In genomic region chrX:17667288-17667687, ce11 we compare ENCODE assay signal across 1 worm cellular context.
TF ChIP-seq lines count a peak whose summit lies in the region.

No protein-coding gene starts in this region.

TF ChIP-seq in whole organism, L2 larva, 48 proteins besides CTCF, POLR2A, EP300 and RAD21 (continued from another document):
- TF ChIP-seq nhr-10 (tag; optimal IDR thresholded peaks at IDR 0.05; lab: Kevin White, UChicago) (no peak), unc-55 (GFP tag; optimal IDR thresholded peaks at IDR 0.05; lab: Kevin White, UChicago) (no peak), peb-1 (tag; optimal IDR thresholded peaks at IDR 0.05; lab: Kevin White, UChicago) (no peak), mab-5 (tag; optimal IDR thresholded peaks at IDR 0.05; lab: Kevin White, UChicago) (no peak), nhr-129 (tag; optimal IDR thresholded peaks at IDR 0.05; lab: Kevin White, UChicago) (peak; percentile 57), nhr-21 (tag; optimal IDR thresholded peaks at IDR 0.05; lab: Kevin White, UChicago) (no peak), ztf-4 (tag; optimal IDR thresholded peaks at IDR 0.05; lab: Kevin White, UChicago) (no peak), mbf-1 (tag; optimal IDR thresholded peaks at IDR 0.05; lab: Kevin White, UChicago) (no peak), unc-62 (GFP tag; optimal IDR thresholded peaks at IDR 0.05; lab: Kevin White, UChicago) (no peak), gmeb-1 (tag; optimal IDR thresholded peaks at IDR 0.05; lab: Kevin White, UChicago) (no peak), C34F6.9 (tag; optimal IDR thresholded peaks at IDR 0.05; lab: Kevin White, UChicago) (peak; percentile 21), ZK546.5 (tag; optimal IDR thresholded peaks at IDR 0.05; lab: Kevin White, UChicago) (no peak), lin-13 (GFP tag; optimal IDR thresholded peaks at IDR 0.05; lab: Kevin White, UChicago) (no peak), sma-9 (GFP tag; optimal IDR thresholded peaks at IDR 0.05; lab: Kevin White, UChicago) (peak; percentile 37), sma-9 (tag; optimal IDR thresholded peaks at IDR 0.05; lab: Kevin White, UChicago) (no peak), alr-1 (tag; optimal IDR thresholded peaks at IDR 0.05; lab: Kevin White, UChicago) (no peak), F13H6.1 (tag; optimal IDR thresholded peaks at IDR 0.05; lab: Kevin White, UChicago) (peak; percentile 55)
